Worm (Caenorhabditis elegans): Measurements from ENCODE around the gene plep-1.

The plep-1 gene

ce11 chrII:4294801-4295200, 17.2 kb downstream of the plep-1 start, which contains the start of gene rml-4:
Gene rml-4, plus strand, starts transcription at chrII:4295101.
- TF ChIP-seq attf-4 (tag; optimal IDR thresholded peaks at IDR 0.05) (no peak), fos-1 (tag; optimal IDR thresholded peaks at IDR 0.05) (no peak), spr-1 (tag; optimal IDR thresholded peaks at IDR 0.05) (no peak), hlh-11 (tag; optimal IDR thresholded peaks at IDR 0.05) (no peak), nhr-10 (tag; optimal IDR thresholded peaks at IDR 0.05) (no peak), Y5F2A.4 (GFP tag; optimal IDR thresholded peaks at IDR 0.05) (no peak), daf-19 (GFP tag; conservative IDR thresholded peaks at IDR 0.05) (no peak), T20F7.1 (GFP tag; optimal IDR thresholded peaks at IDR 0.05) (no peak), nhr-11 (tag; optimal IDR thresholded peaks at IDR 0.05) (no peak), nhr-77 (tag; optimal IDR thresholded peaks at IDR 0.05) (no peak), F10B5.3 (tag; optimal IDR thresholded peaks at IDR 0.05) (no peak), jun-1 (tag; optimal IDR thresholded peaks at IDR 0.05) (no peak), aly-2 (tag; optimal IDR thresholded peaks at IDR 0.05) (no peak), vab-7 (GFP tag; IDR thresholded peaks at IDR 0.05) (no peak)

ce11 chrII:4294189-4294588, 17.8 kb downstream of the plep-1 start:
- TF ChIP-seq ama-1 (optimal IDR thresholded peaks at IDR 0.05), result no peak
- no peak for TF ChIP-seq dve-1 (tag; optimal IDR thresholded peaks at IDR 0.05; ENCODE audit: insufficient read depth)
- no peak for TF ChIP-seq dmd-8 (GFP tag; IDR thresholded peaks at IDR 0.05)
- no peak for TF ChIP-seq hmg-1.1 (GFP tag; IDR thresholded peaks at IDR 0.05)
- TF ChIP-seq madf-5 (GFP tag; IDR thresholded peaks at IDR 0.05), result no peak
- TF ChIP-seq php-3 (GFP tag; IDR thresholded peaks at IDR 0.05), result no peak
- no peak for TF ChIP-seq zfp-3 (GFP tag; conservative IDR thresholded peaks at IDR 0.05)
- no peak for TF ChIP-seq gei-8 (GFP tag; optimal IDR thresholded peaks at IDR 0.05)
- TF ChIP-seq rbr-2 (tag; optimal IDR thresholded peaks at IDR 0.05), result no peak
- no peak for TF ChIP-seq lin-13 (GFP tag; optimal IDR thresholded peaks at IDR 0.05)
- TF ChIP-seq F37D6.2 (tag; optimal IDR thresholded peaks at IDR 0.05), result no peak
- TF ChIP-seq nhr-77 (tag; optimal IDR thresholded peaks at IDR 0.05), result no peak
- TF ChIP-seq nhr-11 (tag; optimal IDR thresholded peaks at IDR 0.05), result no peak
- TF ChIP-seq F49E8.2 (tag; optimal IDR thresholded peaks at IDR 0.05; ENCODE audit: borderline replicate concordance), result no peak
- no peak for TF ChIP-seq nhr-6 (tag; optimal IDR thresholded peaks at IDR 0.05)
- no peak for TF ChIP-seq fkh-10 (GFP tag; optimal IDR thresholded peaks at IDR 0.05)

ce11 chrII:4293027-4293522, 18.9 kb downstream of the plep-1 start:
- TF ChIP-seq unc-62 (GFP tag; optimal IDR thresholded peaks at IDR 0.05 in 1 of 2) (peak in 1 of 2 experiments; percentile 55), unc-62 (tag; optimal IDR thresholded peaks at IDR 0.05) (no peak), nhr-76 (tag; optimal IDR thresholded peaks at IDR 0.05) (no peak), aha-1 (tag) (peak; percentile 64)

ce11 chrII:4291799-4292198, 20.2 kb downstream of the plep-1 start:
- TF ChIP-seq ces-1 (GFP tag; optimal IDR thresholded peaks at IDR 0.05), result peak; percentile 4
- TF ChIP-seq tra-1 (GFP tag; IDR thresholded peaks at IDR 0.05), result no peak
- TF ChIP-seq daf-19 (GFP tag; conservative IDR thresholded peaks at IDR 0.05), result no peak
- TF ChIP-seq fkh-10 (GFP tag; optimal IDR thresholded peaks at IDR 0.05), result peak; percentile 10
- no peak for TF ChIP-seq daf-12 (tag; optimal IDR thresholded peaks at IDR 0.05)

- TF ChIP-seq dve-1 (tag; optimal IDR thresholded peaks at IDR 0.05; ENCODE audit: insufficient read depth), result peak; percentile 15
- TF ChIP-seq nhr-28 (tag; optimal IDR thresholded peaks at IDR 0.05), result peak; percentile 4
- no peak for TF ChIP-seq F37D6.2 (tag; optimal IDR thresholded peaks at IDR 0.05)
- TF ChIP-seq nhr-6 (tag; optimal IDR thresholded peaks at IDR 0.05), result peak; percentile 32
- TF ChIP-seq pqm-1 (tag; optimal IDR thresholded peaks at IDR 0.05), result peak; percentile 5
- no peak for TF ChIP-seq egl-43 (GFP tag; IDR thresholded peaks at IDR 0.05)
- TF ChIP-seq daf-12 (tag; optimal IDR thresholded peaks at IDR 0.05), result no peak
- TF ChIP-seq unc-62 (GFP tag; optimal IDR thresholded peaks at IDR 0.05 in 1 of 2), result peak in 1 of 2 experiments; percentile 27
- no peak for TF ChIP-seq unc-62 (tag; optimal IDR thresholded peaks at IDR 0.05)
- TF ChIP-seq zfp-2 (tag; optimal IDR thresholded peaks at IDR 0.05), result no peak
Observed at ce11 chrII:4288572-4288971, 23.4 kb downstream of the plep-1 start.

All from whole organism, L4 larva.